Fruit fly (Drosophila melanogaster) whole organism, embryonic: Measurements from ENCODE around the gene CG5815.

Source experiments
- CG13287 ChIP-seq: fragments of 200-800 bp; sonication (Bioruptor generic); IDR thresholded peaks from 2 replicates; pipeline ENCODE4 v1.3.6; 2022; ENCODE audit warnings: missing biosample characterization, missing genetic modification characterization; ENCODE audit not compliant: partially characterized antibody
- CG14014 ChIP-seq: fragments of 200-800 bp; sonication (Bioruptor generic); IDR thresholded peaks from 2 replicates; pipeline ENCODE4 v1.3.6; 2022; ENCODE audit warnings: missing biosample characterization, missing genetic modification characterization
- CG15073 ChIP-seq: fragments of 200-800 bp; sonication (Bioruptor generic); optimal IDR thresholded peaks from 2 replicates; lab custom pipeline; 2016; ENCODE audit warnings: missing biosample characterization, missing genetic modification characterization
- CG1529 ChIP-seq: fragments of 200-800 bp; sonication (Bioruptor generic); optimal IDR thresholded peaks from 3 replicates; lab custom pipeline; 2018; ENCODE audit warnings: missing biosample characterization, missing genetic modification characterization
- CG2116 ChIP-seq: fragments of 200-800 bp; sonication (Bioruptor generic); optimal IDR thresholded peaks from 3 replicates; lab custom pipeline; 2018; ENCODE audit warnings: missing biosample characterization, mild to moderate bottlenecking, missing genetic modification characterization
- CG2202 ChIP-seq: fragments of 200-800 bp; sonication (Bioruptor generic); optimal IDR thresholded peaks from 2 replicates; lab custom pipeline; 2018; ENCODE audit warnings: missing biosample characterization, mild to moderate bottlenecking, missing genetic modification characterization
- CG30403 ChIP-seq: fragments of 200-800 bp; sonication (Bioruptor generic); optimal IDR thresholded peaks from 3 replicates; lab custom pipeline; 2016; ENCODE audit warnings: missing biosample characterization, missing genetic modification characterization
- CG32767 ChIP-seq: fragments of 200-800 bp; sonication (Bioruptor generic); IDR thresholded peaks from 2 replicates; pipeline ENCODE4 v1.3.6; 2022; ENCODE audit warnings: missing biosample characterization, missing genetic modification characterization
- CG7928 ChIP-seq: fragments of 200-800 bp; sonication (Bioruptor generic); optimal IDR thresholded peaks from 2 replicates; lab custom pipeline; 2017; ENCODE audit warnings: missing biosample characterization, mild to moderate bottlenecking, missing genetic modification characterization
- CG7963 ChIP-seq: fragments of 200-800 bp; sonication (Bioruptor generic); IDR thresholded peaks from 3 replicates; pipeline ENCODE4 v1.3.6; 2022; ENCODE audit warnings: missing biosample characterization, missing genetic modification characterization; ENCODE audit not compliant: partially characterized antibody
- CG9727 ChIP-seq: fragments of 200-800 bp; sonication (Bioruptor generic); optimal IDR thresholded peaks from 3 replicates; lab custom pipeline; 2017; ENCODE audit warnings: missing biosample characterization, mild to moderate bottlenecking, missing genetic modification characterization
- Camta ChIP-seq: fragments of 200-800 bp; sonication (Bioruptor generic); optimal IDR thresholded peaks from 2 replicates; lab custom pipeline; 2016; ENCODE audit warnings: missing biosample characterization, missing genetic modification characterization
- Dp ChIP-seq: fragments of 200-800 bp; sonication (Bioruptor generic); optimal IDR thresholded peaks from 2 replicates; lab custom pipeline; 2018; ENCODE audit warnings: missing biosample characterization, mild to moderate bottlenecking, missing genetic modification characterization, moderate library complexity
- Hmr ChIP-seq: fragments of 200-800 bp; sonication (Bioruptor generic); optimal IDR thresholded peaks from 3 replicates; lab custom pipeline; 2017; ENCODE audit warnings: mild to moderate bottlenecking, missing biosample characterization, missing genetic modification reagents, missing genetic modification characterization
- Hr78 ChIP-seq, 2 experiments: fragments of 200-800 bp in 1 of 2; fragments of >200 bp in 1 of 2; sonication (Bioruptor generic) in 1 of 2; optimal IDR thresholded peaks; 2 replicates each; lab custom pipeline; 2017 to 2019; ENCODE audit warnings: missing biosample characterization in 2 of 2, missing genetic modification characterization in 2 of 2, mild to moderate bottlenecking in 1 of 2, moderate library complexity in 1 of 2
- MBD-R2 ChIP-seq: fragments of 200-800 bp; sonication (Bioruptor generic); IDR thresholded peaks from 2 replicates; pipeline ENCODE4 v1.3.6; 2022; ENCODE audit warnings: missing biosample characterization, missing genetic modification characterization
- Mad ChIP-seq: fragments of 200-800 bp; sonication (Bioruptor generic); optimal IDR thresholded peaks from 2 replicates; lab custom pipeline; 2016; ENCODE audit warnings: missing biosample characterization, missing genetic modification characterization
- Myb ChIP-seq: fragments of 200-800 bp; sonication (Bioruptor generic); optimal IDR thresholded peaks from 2 replicates; lab custom pipeline; 2016; ENCODE audit warnings: missing biosample characterization, missing genetic modification characterization
- Nf-YB ChIP-seq: fragments of 200-800 bp; sonication (Bioruptor generic); optimal IDR thresholded peaks from 3 replicates; lab custom pipeline; 2019; ENCODE audit warnings: missing biosample characterization, mild to moderate bottlenecking, missing genetic modification characterization, moderate library complexity
- Opbp ChIP-seq: fragments of 200-800 bp; sonication (Bioruptor generic); IDR thresholded peaks from 3 replicates; pipeline ENCODE4 v1.3.6; 2022; ENCODE audit warnings: missing biosample characterization, missing genetic modification characterization; ENCODE audit not compliant: partially characterized antibody
- Scr ChIP-seq: fragments of 200-800 bp; sonication (Bioruptor generic); IDR thresholded peaks from 2 replicates; pipeline ENCODE4 v1.3.6; 2022; ENCODE audit warnings: missing biosample characterization, missing genetic modification characterization; ENCODE audit not compliant: partially characterized antibody
- Sin3A ChIP-seq: fragments of >200 bp; optimal IDR thresholded peaks from 2 replicates; lab custom pipeline; 2018
- Sry-δ ChIP-seq: fragments of 200-800 bp; sonication (Bioruptor generic); optimal IDR thresholded peaks from 2 replicates; lab custom pipeline; 2016; ENCODE audit warnings: missing biosample characterization, missing genetic modification characterization
- Stat92E ChIP-seq, 3 experiments: fragments of >200 bp in 2 of 3; fragments of 200-800 bp in 1 of 3; sonication (Bioruptor generic) in 1 of 3; optimal IDR thresholded peaks; 2 replicates each; lab custom pipeline; 2017 to 2019; ENCODE audit warnings: missing biosample characterization in 3 of 3, missing genetic modification characterization in 3 of 3, mild to moderate bottlenecking in 1 of 3, moderate library complexity in 1 of 3
- Vsx1 ChIP-seq: fragments of 200-800 bp; sonication (Bioruptor generic); optimal IDR thresholded peaks from 2 replicates; lab custom pipeline; 2017; ENCODE audit warnings: missing biosample characterization, mild to moderate bottlenecking, missing genetic modification characterization, missing genetic modification reagents
- YL-1 ChIP-seq: fragments of 200-800 bp; sonication (Bioruptor generic); optimal IDR thresholded peaks from 3 replicates; lab custom pipeline; 2017; ENCODE audit warnings: missing biosample characterization, mild to moderate bottlenecking, missing genetic modification characterization
- abd-A ChIP-seq: fragments of 200-800 bp; sonication (Bioruptor generic); optimal IDR thresholded peaks from 3 replicates; lab custom pipeline; 2019; ENCODE audit warnings: missing biosample characterization, mild to moderate bottlenecking, missing genetic modification characterization, moderate library complexity
- amos ChIP-seq: fragments of 200-800 bp; sonication (Bioruptor generic); IDR thresholded peaks from 2 replicates; pipeline ENCODE4 v1.3.6; 2022; ENCODE audit warnings: missing biosample characterization, missing genetic modification characterization; ENCODE audit not compliant: partially characterized antibody
- bowl ChIP-seq: fragments of 200-800 bp; sonication (Bioruptor generic); IDR thresholded peaks from 2 replicates; pipeline ENCODE4 v1.3.6; 2022; ENCODE audit warnings: missing biosample characterization, missing genetic modification characterization
- br ChIP-seq: fragments of >200 bp; optimal IDR thresholded peaks from 2 replicates; lab custom pipeline; 2017
- caup ChIP-seq: fragments of 200-800 bp; sonication (Bioruptor generic); optimal IDR thresholded peaks from 3 replicates; lab custom pipeline; 2017; ENCODE audit warnings: missing biosample characterization, mild to moderate bottlenecking, missing genetic modification characterization, moderate library complexity; ENCODE audit not compliant: severe bottlenecking
- fd64A ChIP-seq: fragments of 200-800 bp; sonication (Bioruptor generic); optimal IDR thresholded peaks from 3 replicates; lab custom pipeline; 2018; ENCODE audit warnings: missing biosample characterization, mild to moderate bottlenecking, missing genetic modification characterization
- fd96Cb ChIP-seq: fragments of 200-800 bp; sonication (Bioruptor generic); optimal IDR thresholded peaks from 2 replicates; lab custom pipeline; 2018; ENCODE audit warnings: missing biosample characterization, mild to moderate bottlenecking, missing genetic modification characterization, moderate library complexity
- gfzf ChIP-seq: fragments of 200-800 bp; sonication (Bioruptor generic); optimal IDR thresholded peaks from 2 replicates; lab custom pipeline; 2016; ENCODE audit warnings: missing biosample characterization, mild to moderate bottlenecking, missing genetic modification characterization, moderate library complexity
- grn ChIP-seq: fragments of 200-800 bp; sonication (Bioruptor generic); optimal IDR thresholded peaks from 3 replicates; lab custom pipeline; 2017; ENCODE audit warnings: missing biosample characterization, missing genetic modification characterization
- jumu ChIP-seq: fragments of 200-800 bp; sonication (Bioruptor generic); optimal IDR thresholded peaks from 3 replicates; lab custom pipeline; 2016; ENCODE audit warnings: missing biosample characterization, missing genetic modification characterization
- kni ChIP-seq: fragments of 200-800 bp; sonication (Bioruptor generic); optimal IDR thresholded peaks from 3 replicates; lab custom pipeline; 2017; ENCODE audit warnings: mild to moderate bottlenecking, missing biosample characterization, missing genetic modification reagents, missing genetic modification characterization
- mld ChIP-seq: fragments of 200-800 bp; sonication (Bioruptor generic); IDR thresholded peaks from 3 replicates; pipeline ENCODE4 v1.3.6; 2022; ENCODE audit warnings: missing biosample characterization, missing genetic modification characterization; ENCODE audit not compliant: partially characterized antibody
- org-1 ChIP-seq: fragments of 200-800 bp; sonication (Bioruptor generic); optimal IDR thresholded peaks from 2 replicates; lab custom pipeline; 2017; ENCODE audit warnings: missing biosample characterization, missing genetic modification characterization
- peb ChIP-seq: fragments of 200-800 bp; sonication (Bioruptor generic); IDR thresholded peaks from 2 replicates; pipeline ENCODE4 v1.3.6; 2022; ENCODE audit warnings: missing biosample characterization, missing genetic modification characterization
- row ChIP-seq: fragments of 200-800 bp; sonication (Bioruptor generic); IDR thresholded peaks from 3 replicates; pipeline ENCODE4 v1.3.6; 2022; ENCODE audit warnings: missing biosample characterization, missing genetic modification characterization
- scrt ChIP-seq: fragments of 200-800 bp; sonication (Bioruptor generic); optimal IDR thresholded peaks from 2 replicates; lab custom pipeline; 2018; ENCODE audit warnings: missing biosample characterization, mild to moderate bottlenecking, missing genetic modification characterization, moderate library complexity
- sens ChIP-seq: fragments of 200-800 bp; sonication (Bioruptor generic); peaks from one replicate; lab custom pipeline; 2016; ENCODE audit warnings: missing biosample characterization, missing genetic modification characterization
- sima ChIP-seq: fragments of 200-800 bp; sonication (Bioruptor generic); optimal IDR thresholded peaks from 2 replicates; lab custom pipeline; 2016; ENCODE audit warnings: missing biosample characterization, missing genetic modification characterization
- stwl ChIP-seq: fragments of 200-800 bp; sonication (Bioruptor generic); optimal IDR thresholded peaks from 3 replicates; lab custom pipeline; 2018; ENCODE audit warnings: missing biosample characterization, mild to moderate bottlenecking, missing genetic modification characterization, moderate library complexity
- sug ChIP-seq: fragments of 200-800 bp; optimal IDR thresholded peaks from 2 replicates; lab custom pipeline; 2019; ENCODE audit warnings: missing biosample characterization, mild to moderate bottlenecking, missing genetic modification characterization, moderate library complexity
- wor ChIP-seq: fragments of 200-800 bp; sonication (Bioruptor generic); IDR thresholded peaks from 2 replicates; pipeline ENCODE4 v1.3.6; 2022; ENCODE audit warnings: missing biosample characterization, missing genetic modification characterization

Gene CG5815

dm6 chr3R:27116465-27117092 lies 4.2 kb downstream of the CG5815 start, which contains the start of the genes CG6066 and CG5880 (continued):
- TF ChIP-seq YL-1 (GFP tag; lab: Kevin White, UChicago) (no peak), Scr (GFP tag; lab: Robert Waterston, UW) (peak; percentile 86), stwl (tag; lab: Kevin White, UChicago) (peak; percentile 74), Camta (GFP tag; lab: Kevin White, UChicago) (no peak), Dp (GFP tag; lab: Kevin White, UChicago) (peak; percentile 32), bowl (GFP tag; lab: Robert Waterston, UW) (no peak), CG14014 (GFP tag; lab: Robert Waterston, UW) (no peak), fd96Cb (tag; lab: Kevin White, UChicago) (no peak), peb (no peak), CG13287 (peak; percentile 91), Opbp (peak; percentile 85), sens (GFP tag; lab: Kevin White, UChicago) (peak; percentile 62), Vsx1 (GFP tag; lab: Kevin White, UChicago) (no peak), jumu (GFP tag; lab: Kevin White, UChicago) (no peak), CG9727 (GFP tag; lab: Kevin White, UChicago) (no peak), CG1529 (no peak), org-1 (GFP tag; lab: Kevin White, UChicago) (no peak), wor (GFP tag; lab: Robert Waterston, UW) (no peak), amos (GFP tag; lab: Robert Waterston, UW) (peak; percentile 85), Sry-δ (GFP tag; lab: Kevin White, UChicago) (peak; percentile 84), scrt (GFP tag; lab: Kevin White, UChicago) (no peak), abd-A (no peak), row (GFP tag; lab: Robert Waterston, UW) (0 out of 3 replicates have a peak, but pooled peaks have one; percentile 7), CG30403 (GFP tag; lab: Kevin White, UChicago) (no peak), sima (GFP tag; lab: Kevin White, UChicago) (no peak), CG2116 (GFP tag; lab: Kevin White, UChicago) (peak; percentile 41), mld (GFP tag; lab: Robert Waterston, UW) (peak; percentile 61; the same call in 1 of the 3 replicates), gfzf (GFP tag; lab: Kevin White, UChicago) (peak; percentile 47), sug (tag; lab: Kevin White, UChicago) (no peak), Hmr (GFP tag; lab: Kevin White, UChicago) (no peak), Sin3A (lab: Kevin White, UChicago) (peak; percentile 76), CG32767 (no peak), Nf-YB (GFP tag; lab: Kevin White, UChicago) (peak; percentile 6), CG7963 (GFP tag; lab: Robert Waterston, UW) (peak; percentile 71), grn (GFP tag; lab: Kevin White, UChicago) (no peak), CG7928 (GFP tag; lab: Kevin White, UChicago) (no peak), fd64A (GFP tag; lab: Kevin White, UChicago) (no peak), Mad (GFP tag; lab: Kevin White, UChicago) (no peak), CG2202 (tag; lab: Kevin White, UChicago) (no peak), Myb (GFP tag; lab: Kevin White, UChicago) (peak; percentile 29), Stat92E (GFP tag; optimal IDR thresholded peaks at IDR 0.05; lab: Kevin White, UChicago) (no peak), caup (GFP tag; lab: Kevin White, UChicago) (no peak), MBD-R2 (peak; percentile 97), br (lab: Kevin White, UChicago) (no peak), CG15073 (GFP tag; lab: Kevin White, UChicago) (no peak), Hr78 (GFP tag; optimal IDR thresholded peaks at IDR 0.05; lab: Kevin White, UChicago) (peak in 1 of 2 experiments; percentile 21), kni (GFP tag; lab: Kevin White, UChicago) (no peak)
- TF ChIP-seq, all 482 proteins: peak for 61
